Worm (Caenorhabditis elegans): ENCODE measurements around the gene tost-1.

tost-1 gene

DNA sequence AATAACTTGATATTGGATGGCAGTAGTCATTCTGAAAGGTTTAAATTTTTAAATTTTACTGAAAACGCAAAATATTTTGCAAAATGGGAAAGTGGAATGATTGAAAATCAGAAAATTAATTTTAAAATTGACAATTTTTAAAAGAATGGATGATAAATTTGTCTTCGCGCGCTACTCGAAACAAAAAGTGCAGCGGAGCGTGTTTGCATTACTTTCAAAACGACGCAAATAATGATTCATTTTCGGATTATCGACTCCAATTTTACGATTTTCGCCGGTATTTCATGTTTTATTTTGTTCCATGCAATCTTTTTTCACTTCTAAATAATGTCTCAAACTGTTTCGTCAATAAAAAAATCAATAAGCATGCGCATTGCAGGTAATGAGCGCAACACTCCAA is at the start of gene tost-1, which contains the start of gene arx-6:
Gene tost-1 (minus strand): TSS at position 31 of the 400 bp plus-strand sequence.
Gene arx-6 (plus strand): TSS at position 378 of the 400 bp plus-strand sequence.
- no peak for TF ChIP-seq sptf-1 (tag; optimal IDR thresholded peaks at IDR 0.05)
- TF ChIP-seq fkh-8 (tag; optimal IDR thresholded peaks at IDR 0.05): peak; percentile 16
- TF ChIP-seq lin-15B (tag; optimal IDR thresholded peaks at IDR 0.05): peak; percentile 51
- peak; percentile 36 for TF ChIP-seq xbp-1 (tag; optimal IDR thresholded peaks at IDR 0.05)
- peak in 2 of 3 experiments; percentile 2 to 30 for TF ChIP-seq ceh-82 (tag; optimal IDR thresholded peaks at IDR 0.05)
- peak; percentile 36 for TF ChIP-seq nhr-20 (tag; optimal IDR thresholded peaks at IDR 0.05)
- TF ChIP-seq snpc-4 (tag; optimal IDR thresholded peaks at IDR 0.05): no peak
- TF ChIP-seq mab-9 (GFP tag; IDR thresholded peaks at IDR 0.05): no peak
- TF ChIP-seq dsc-1 (tag; optimal IDR thresholded peaks at IDR 0.05): no peak
- peak; percentile 62 for TF ChIP-seq snu-23 (GFP tag; optimal IDR thresholded peaks at IDR 0.05)
- no peak for TF ChIP-seq nhr-77 (tag; optimal IDR thresholded peaks at IDR 0.05)
- peak; percentile 57 for TF ChIP-seq C16A3.4 (tag; optimal IDR thresholded peaks at IDR 0.05)
- TF ChIP-seq efl-1 (optimal IDR thresholded peaks at IDR 0.05): peak; percentile 90 to 96
- peak; percentile 90 to 99 for TF ChIP-seq efl-1 (GFP tag; optimal IDR thresholded peaks at IDR 0.05 in 1 of 2)
- peak; percentile 84 to 92 (median 89) for TF ChIP-seq dpl-1 (GFP tag; optimal IDR thresholded peaks at IDR 0.05)
- peak; percentile 48 for TF ChIP-seq nhr-47 (tag; optimal IDR thresholded peaks at IDR 0.05)
- peak; percentile 51 for TF ChIP-seq nhr-71 (tag; optimal IDR thresholded peaks at IDR 0.05)
- peak; percentile 85 to 94 for TF ChIP-seq lin-35 (GFP tag; optimal IDR thresholded peaks at IDR 0.05)
- no peak for TF ChIP-seq jun-1 (tag; optimal IDR thresholded peaks at IDR 0.05)
- TF ChIP-seq F16B12.6 (tag; optimal IDR thresholded peaks at IDR 0.05): peak; percentile 4
- peak; percentile 42 to 73 for TF ChIP-seq lsy-2 (tag; optimal IDR thresholded peaks at IDR 0.05)
- TF ChIP-seq nhr-19 (GFP tag; conservative IDR thresholded peaks at IDR 0.05): peak; percentile 20; the same call in 1 of the 2 replicates
- TF ChIP-seq pqm-1 (tag; optimal IDR thresholded peaks at IDR 0.05): no peak
- peak; percentile 39 for TF ChIP-seq mep-1 (tag; optimal IDR thresholded peaks at IDR 0.05)
- TF ChIP-seq tbx-2 (tag; optimal IDR thresholded peaks at IDR 0.05): peak; percentile 27
- TF ChIP-seq rnt-1 (tag; optimal IDR thresholded peaks at IDR 0.05): peak; percentile 41
- peak; percentile 5 for TF ChIP-seq C04F5.9 (tag; optimal IDR thresholded peaks at IDR 0.05)
- no peak for TF ChIP-seq sup-37 (GFP tag; optimal IDR thresholded peaks at IDR 0.05)
- no peak for TF ChIP-seq unc-130 (tag; optimal IDR thresholded peaks at IDR 0.05)
- TF ChIP-seq blmp-1 (tag; optimal IDR thresholded peaks at IDR 0.05): peak; percentile 46
- TF ChIP-seq swsn-7 (tag; optimal IDR thresholded peaks at IDR 0.05): peak; percentile 23
- no peak for TF ChIP-seq tlp-1 (tag; optimal IDR thresholded peaks at IDR 0.05)
- peak; percentile 69 for TF ChIP-seq skn-1 (tag; optimal IDR thresholded peaks at IDR 0.05)
- no peak for TF ChIP-seq pag-3 (tag; optimal IDR thresholded peaks at IDR 0.05; ENCODE audit: borderline replicate concordance, insufficient read depth)
- TF ChIP-seq lin-14 (GFP tag; optimal IDR thresholded peaks at IDR 0.05): peak; percentile 18
- TF ChIP-seq fos-1 (tag; optimal IDR thresholded peaks at IDR 0.05): peak; percentile 38

- TF ChIP-seq egl-27 (tag; optimal IDR thresholded peaks at IDR 0.05) (no peak), unc-86 (tag; optimal IDR thresholded peaks at IDR 0.05) (no peak), pax-3 (tag; optimal IDR thresholded peaks at IDR 0.05) (no peak), ceh-90 (tag; optimal IDR thresholded peaks at IDR 0.05) (no peak), xbp-1 (tag; optimal IDR thresholded peaks at IDR 0.05) (no peak)
These were observed 46.0 kb upstream of the tost-1 start for ce11 chrIII:4924134-4924533.

DNA sequence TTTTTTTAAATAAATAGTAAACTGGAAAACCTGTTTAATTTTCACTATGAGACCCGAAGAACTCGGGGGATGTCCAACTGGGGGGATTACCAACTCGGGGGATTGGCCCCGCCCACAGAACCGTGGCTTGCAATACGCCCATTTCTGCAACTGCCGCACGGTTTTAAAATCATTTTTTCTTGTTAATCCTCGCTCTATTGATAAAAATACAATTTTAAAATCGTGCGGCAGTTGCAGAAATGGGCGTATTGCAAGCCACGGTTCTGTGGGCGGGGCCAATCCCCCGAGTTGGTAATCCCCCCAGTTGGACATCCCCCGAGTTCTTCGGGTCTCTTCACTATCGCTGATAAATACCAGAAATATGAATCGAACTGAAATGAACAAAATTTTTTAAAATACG is 43.9 kb upstream of the tost-1 start, which contains the start of gene mmab-1:
Gene mmab-1 (minus strand): TSS at position 95 of the 400 bp plus-strand sequence.
- TF ChIP-seq ceh-88 (GFP tag; IDR thresholded peaks at IDR 0.05): peak; percentile 8; the same call in 1 of the 2 replicates
- peak; percentile 66 for TF ChIP-seq nhr-19 (GFP tag; conservative IDR thresholded peaks at IDR 0.05)
- TF ChIP-seq nhr-71 (tag; optimal IDR thresholded peaks at IDR 0.05): peak; percentile 59
- peak; percentile 60 for TF ChIP-seq nhr-90 (tag; optimal IDR thresholded peaks at IDR 0.05; ENCODE audit: poor library complexity)
- peak; percentile 36 for TF ChIP-seq fkh-8 (tag; optimal IDR thresholded peaks at IDR 0.05)
- TF ChIP-seq lsy-2 (tag; optimal IDR thresholded peaks at IDR 0.05): peak in 1 of 2 experiments; percentile 18
- peak; percentile 36 for TF ChIP-seq snu-23 (GFP tag; optimal IDR thresholded peaks at IDR 0.05)
- TF ChIP-seq tbx-2 (tag; optimal IDR thresholded peaks at IDR 0.05): peak; percentile 4
- TF ChIP-seq nhr-20 (tag; optimal IDR thresholded peaks at IDR 0.05): peak; percentile 18
- TF ChIP-seq nhr-47 (tag; optimal IDR thresholded peaks at IDR 0.05): peak; percentile 57
- peak in 1 of 2 experiments; percentile 8 for TF ChIP-seq lin-35 (GFP tag; optimal IDR thresholded peaks at IDR 0.05)
- peak; percentile 19 for TF ChIP-seq swsn-7 (tag; optimal IDR thresholded peaks at IDR 0.05)
- peak in 1 of 3 experiments; percentile 11 for TF ChIP-seq dpl-1 (GFP tag; optimal IDR thresholded peaks at IDR 0.05)
- peak; percentile 15 for TF ChIP-seq dsc-1 (tag; optimal IDR thresholded peaks at IDR 0.05)
- TF ChIP-seq grh-1 (GFP tag; IDR thresholded peaks at IDR 0.05): peak; percentile 51
- peak; percentile 15 to 30 for TF ChIP-seq efl-1 (optimal IDR thresholded peaks at IDR 0.05)
- TF ChIP-seq efl-1 (GFP tag; optimal IDR thresholded peaks at IDR 0.05 in 1 of 2): peak in 1 of 2 experiments; percentile 91

All from whole organism, L1 larva.